Fruit fly (Drosophila melanogaster): ENCODE data around the gene CG32195.

dm6 chr3L:18064632-18065482 lies 47.9 kb upstream of the CG32195 start, which contains the start of gene Eip75B:
- no peak for TF ChIP-seq Snoo (tag; optimal IDR thresholded peaks at IDR 0.05)
- TF ChIP-seq fd96Ca (GFP tag; IDR thresholded peaks at IDR 0.05) = no peak
- peak; percentile 98 for TF ChIP-seq EcR (GFP tag; optimal IDR thresholded peaks at IDR 0.05)
- TF ChIP-seq Ets98B (GFP tag; IDR thresholded peaks at IDR 0.05) = no peak
- TF ChIP-seq CG4496 (GFP tag; IDR thresholded peaks at IDR 0.05) = peak; percentile 72; the same call in 1 of the 3 replicates
- peak; percentile 18 for TF ChIP-seq Pif1B (GFP tag; optimal IDR thresholded peaks at IDR 0.05)
- peak; percentile 51 for TF ChIP-seq CG32121 (GFP tag; IDR thresholded peaks at IDR 0.05)
- peak; percentile 47 for TF ChIP-seq CG34367 (tag; optimal IDR thresholded peaks at IDR 0.05)
- peak; percentile 62 for TF ChIP-seq CG8301 (tag; optimal IDR thresholded peaks at IDR 0.05)
- TF ChIP-seq CG13204 (GFP tag; optimal IDR thresholded peaks at IDR 0.05) = no peak

Data from whole organism, pupa.